Worm (Caenorhabditis elegans) whole organism, young adult: ENCODE data around the gene fbxa-83.

Experiments
- C17E4.6 ChIP-seq: fragments of 200-800 bp; sonication (Bioruptor generic); IDR thresholded peaks from 2 replicates; pipeline ENCODE4 v1.3.6; 2022; ENCODE audit warnings: missing genetic modification reagents, missing genetic modification characterization, missing compliant biosample characterization
- D2030.7 ChIP-seq: fragments of 200-800 bp; sonication (Bioruptor generic); IDR thresholded peaks from 2 replicates; pipeline ENCODE4 v1.3.6; 2022; ENCODE audit warnings: missing genetic modification reagents, missing genetic modification characterization, missing compliant biosample characterization
- F22D6.2 ChIP-seq: sonication (generic microtip); optimal IDR thresholded peaks from 2 replicates; lab custom pipeline; 2016; ENCODE audit warnings: mild to moderate bottlenecking, missing genetic modification characterization, missing compliant biosample characterization
- F57A8.1 ChIP-seq: fragments of 200-800 bp; sonication (Bioruptor generic); optimal IDR thresholded peaks from 2 replicates; lab custom pipeline; 2018; ENCODE audit warnings: mild to moderate bottlenecking, missing genetic modification characterization, moderate library complexity, missing compliant biosample characterization
- T07F8.4 ChIP-seq: sonication (generic microtip); optimal IDR thresholded peaks from 2 replicates; lab custom pipeline; 2016; ENCODE audit warnings: mild to moderate bottlenecking, missing genetic modification characterization, moderate library complexity, missing compliant biosample characterization
- Y53G8AR.9 ChIP-seq: fragments of 200-800 bp; sonication (Bioruptor generic); conservative IDR thresholded peaks from 2 replicates; pipeline ENCODE4 v1.3.6; 2022; ENCODE audit warnings: missing genetic modification reagents, missing genetic modification characterization, missing compliant biosample characterization
- Y56A3A.18 ChIP-seq: fragments of 200-800 bp; sonication (Bioruptor generic); IDR thresholded peaks from 2 replicates; pipeline ENCODE4 v1.3.6; 2022; ENCODE audit warnings: missing genetic modification reagents, missing genetic modification characterization, missing compliant biosample characterization
- Y79H2A.3 ChIP-seq: fragments of 200-800 bp; sonication (Bioruptor generic); conservative IDR thresholded peaks from 2 replicates; pipeline ENCODE4 v1.3.6; 2022; ENCODE audit warnings: missing genetic modification reagents, missing genetic modification characterization, missing compliant biosample characterization
- Y95B8A.8 ChIP-seq: fragments of 200-800 bp; sonication (Bioruptor generic); IDR thresholded peaks from 2 replicates; pipeline ENCODE4 v1.3.6; 2022; ENCODE audit warnings: missing genetic modification reagents, missing genetic modification characterization, missing compliant biosample characterization
- ama-1 ChIP-seq, 3 experiments: fragments of 150-350 bp in 1 of 3; sonication (generic microtip) in 2 of 3; optimal IDR thresholded peaks; 2 replicates each; lab custom pipeline; 2014 to 2018; ENCODE audit warnings: missing biosample characterization in 2 of 3, missing genetic modification characterization in 2 of 3, missing genetic modification reagents in 2 of 3
- aptf-2 ChIP-seq: fragments of 200-800 bp; sonication (Bioruptor generic); conservative IDR thresholded peaks from 2 replicates; pipeline ENCODE4 v1.3.6; 2022; ENCODE audit warnings: missing genetic modification reagents, missing genetic modification characterization, missing compliant biosample characterization
- attf-3 ChIP-seq: fragments of 200-800 bp; sonication (Bioruptor generic); conservative IDR thresholded peaks from 2 replicates; pipeline ENCODE4 v1.3.6; 2022; ENCODE audit warnings: missing genetic modification reagents, missing genetic modification characterization, missing compliant biosample characterization
- attf-6 ChIP-seq: fragments of 200-800 bp; sonication (Bioruptor generic); IDR thresholded peaks from 2 replicates; pipeline ENCODE4 v1.3.6; 2022; ENCODE audit warnings: missing genetic modification reagents, missing genetic modification characterization, missing compliant biosample characterization
- chd-7 ChIP-seq: sonication (generic microtip); optimal IDR thresholded peaks from 2 replicates; lab custom pipeline; 2016; ENCODE audit warnings: mild to moderate bottlenecking, missing genetic modification characterization, moderate library complexity, missing compliant biosample characterization
- dox-1 ChIP-seq: fragments of 200-800 bp; sonication (Bioruptor generic); IDR thresholded peaks from 2 replicates; pipeline ENCODE4 v1.3.6; 2022; ENCODE audit warnings: missing genetic modification reagents, missing genetic modification characterization, missing compliant biosample characterization
- egl-18 ChIP-seq: fragments of 200-800 bp; sonication (Bioruptor generic); IDR thresholded peaks from 2 replicates; pipeline ENCODE4 v1.3.6; 2022; ENCODE audit warnings: missing genetic modification reagents, missing genetic modification characterization, missing compliant biosample characterization
- ekl-4 ChIP-seq: fragments of 200-800 bp; sonication (Bioruptor generic); IDR thresholded peaks from 2 replicates; pipeline ENCODE4 v1.3.6; 2022; ENCODE audit warnings: missing genetic modification reagents, missing genetic modification characterization, missing compliant biosample characterization
- hmg-20 ChIP-seq: fragments of 200-800 bp; sonication (Bioruptor generic); IDR thresholded peaks from 2 replicates; pipeline ENCODE4 v1.3.6; 2022; ENCODE audit warnings: missing genetic modification reagents, missing genetic modification characterization, missing compliant biosample characterization
- lir-1 ChIP-seq: fragments of 200-800 bp; sonication (Bioruptor generic); conservative IDR thresholded peaks from 2 replicates; pipeline ENCODE4 v1.3.6; 2022; ENCODE audit warnings: missing genetic modification reagents, missing genetic modification characterization, missing compliant biosample characterization
- madf-6 ChIP-seq: fragments of 200-800 bp; sonication (Bioruptor generic); IDR thresholded peaks from 2 replicates; pipeline ENCODE4 v1.3.6; 2022; ENCODE audit warnings: missing genetic modification reagents, missing genetic modification characterization, missing compliant biosample characterization
- mes-4 ChIP-seq: sonication (generic microtip); optimal IDR thresholded peaks from 2 replicates; lab custom pipeline; 2016; ENCODE audit warnings: missing genotype, missing genetic modification characterization, missing compliant biosample characterization
- nhr-80 ChIP-seq: sonication (generic microtip); optimal IDR thresholded peaks from 2 replicates; lab custom pipeline; 2016; ENCODE audit warnings: missing genetic modification characterization, missing compliant biosample characterization
- rpc-1 ChIP-seq, 2 experiments: fragments of 150-350 bp in 1 of 2; sonication (generic microtip) in 1 of 2; optimal IDR thresholded peaks; 2 replicates each; lab custom pipeline; 2014 to 2018; ENCODE audit warnings: missing biosample characterization in 1 of 2, missing genetic modification characterization in 1 of 2, missing genetic modification reagents in 1 of 2, missing genotype in 1 of 2
- snpc-1.1 ChIP-seq: sonication (generic microtip); optimal IDR thresholded peaks from 2 replicates; lab custom pipeline; 2017; ENCODE audit warnings: missing genetic modification characterization, mild to moderate bottlenecking, missing compliant biosample characterization, antibody characterized with exemption, moderate library complexity, missing genotype, missing genetic modification reagents; ENCODE audit not compliant: insufficient read depth
- snpc-1.3 ChIP-seq: sonication (generic microtip); optimal IDR thresholded peaks from 2 replicates; lab custom pipeline; 2017; ENCODE audit warnings: missing genetic modification characterization, mild to moderate bottlenecking, missing compliant biosample characterization, antibody characterized with exemption, moderate library complexity, missing genotype, missing genetic modification reagents; ENCODE audit not compliant: insufficient read depth
- snpc-3.4 ChIP-seq: sonication (generic microtip); optimal IDR thresholded peaks from 2 replicates; lab custom pipeline; 2017; ENCODE audit warnings: missing genetic modification characterization, mild to moderate bottlenecking, missing compliant biosample characterization, antibody characterized with exemption, moderate library complexity, missing genotype, missing genetic modification reagents
- snpc-4 ChIP-seq, 5 experiments: fragments of 150-350 bp in 1 of 5; sonication (generic microtip) in 4 of 5; optimal IDR thresholded peaks; 2 replicates each; lab custom pipeline; 2014 to 2018; ENCODE audit warnings: missing genetic modification characterization in 5 of 5, missing biosample characterization in 3 of 5, antibody characterized with exemption in 2 of 5, mild to moderate bottlenecking in 2 of 5, missing compliant biosample characterization in 2 of 5, missing genotype in 2 of 5, moderate library complexity in 2 of 5, missing genetic modification reagents in 1 of 5
- unc-62 ChIP-seq: fragments of 150-350 bp; optimal IDR thresholded peaks from 2 replicates; lab custom pipeline; 2014; ENCODE audit warnings: missing biosample characterization, missing genetic modification reagents, missing genetic modification characterization
- zfh-2 ChIP-seq: fragments of 200-800 bp; sonication (Bioruptor generic); conservative IDR thresholded peaks from 2 replicates; pipeline ENCODE4 v1.3.6; 2022; ENCODE audit warnings: missing genetic modification reagents, missing genetic modification characterization, missing compliant biosample characterization
- ztf-26 ChIP-seq: sonication (generic microtip); optimal IDR thresholded peaks from 2 replicates; lab custom pipeline; 2017; ENCODE audit warnings: missing genetic modification characterization, missing compliant biosample characterization

fbxa-83 gene

DNA sequence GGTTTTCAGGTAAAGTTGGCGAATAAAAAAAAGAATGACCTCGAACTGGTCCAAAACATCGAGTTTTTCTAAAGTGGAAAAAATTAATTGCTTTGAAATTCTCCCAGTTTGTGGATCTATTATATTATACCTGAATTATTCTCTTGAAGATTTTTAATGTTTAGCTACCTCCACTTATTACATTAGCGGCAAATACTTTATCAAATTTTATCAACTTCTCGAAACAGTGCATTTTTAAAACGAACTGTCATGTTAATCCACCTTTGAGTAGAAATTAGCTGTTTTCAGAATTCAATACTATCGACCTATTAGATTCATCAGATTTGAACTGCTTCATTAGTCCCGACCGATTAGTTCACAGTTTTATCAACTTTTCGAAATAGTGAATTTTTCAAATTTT, 8.1 kb downstream of the fbxa-83 start:
- no peak for TF ChIP-seq snpc-4 (GFP tag; optimal IDR thresholded peaks at IDR 0.05; lab: Kevin White, UChicago)
- TF ChIP-seq snpc-4 (tag; optimal IDR thresholded peaks at IDR 0.05; lab: Kevin White, UChicago) = peak in 2 of 4 experiments; percentile 24 to 69
- no peak for TF ChIP-seq hmg-20
- TF ChIP-seq zfh-2 (GFP tag; lab: Robert Waterston, UW) = no peak
- TF ChIP-seq egl-18 (GFP tag; lab: Robert Waterston, UW) = no peak
- no peak for TF ChIP-seq unc-62 (GFP tag; lab: Kevin White, UChicago)
- peak; percentile 62; the same call in 1 of the 2 replicates for TF ChIP-seq attf-6 (GFP tag; lab: Robert Waterston, UW)
- TF ChIP-seq T07F8.4 (tag; lab: Kevin White, UChicago) = no peak
- TF ChIP-seq F57A8.1 (GFP tag; lab: Kevin White, UChicago) = no peak
- TF ChIP-seq Y95B8A.8 (GFP tag; lab: Robert Waterston, UW) = no peak
- TF ChIP-seq ama-1 (optimal IDR thresholded peaks at IDR 0.05; lab: Kevin White, UChicago) = no peak
- no peak for TF ChIP-seq ama-1 (GFP tag; optimal IDR thresholded peaks at IDR 0.05; lab: Kevin White, UChicago)
- no peak for TF ChIP-seq ekl-4 (GFP tag; lab: Robert Waterston, UW)
- no peak for TF ChIP-seq Y56A3A.18 (GFP tag; lab: Robert Waterston, UW)

DNA sequence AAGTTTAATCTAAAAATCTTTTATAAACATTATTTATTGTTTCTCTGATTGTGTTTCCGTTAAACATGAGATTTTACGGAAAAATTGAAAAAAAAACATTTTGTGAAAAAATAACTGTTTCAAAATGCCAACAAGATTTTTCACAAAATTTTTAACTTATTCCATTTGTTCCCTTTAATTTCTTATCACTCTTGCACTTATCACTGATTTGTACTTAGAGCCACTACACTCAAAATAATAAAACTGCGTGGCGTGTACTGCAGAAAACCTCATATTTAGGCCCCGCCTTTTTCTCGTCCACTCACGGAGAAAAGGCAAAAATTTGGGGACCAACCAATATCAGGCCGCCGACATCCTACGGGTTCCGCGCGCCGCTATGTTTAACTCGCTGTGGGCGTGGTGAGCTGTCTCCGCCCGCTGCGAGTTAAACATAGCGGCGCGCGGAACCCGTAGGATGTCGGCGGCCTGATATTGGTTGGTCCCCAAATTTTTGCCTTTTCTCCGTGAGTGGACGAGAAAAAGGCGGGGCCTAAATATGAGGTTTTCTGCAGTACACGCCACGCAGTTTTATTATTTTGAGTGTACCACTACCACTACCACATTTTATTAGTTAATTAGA, 18.7 kb downstream of the fbxa-83 start:
- peak; percentile 85 for TF ChIP-seq attf-6 (GFP tag; lab: Robert Waterston, UW)
- peak; percentile 66 for TF ChIP-seq snpc-1.1 (tag; lab: Kevin White, UChicago)
- peak; percentile 55 for TF ChIP-seq snpc-4 (GFP tag; optimal IDR thresholded peaks at IDR 0.05; lab: Kevin White, UChicago)
- peak; percentile 70 to 95 (median 78) for TF ChIP-seq snpc-4 (tag; optimal IDR thresholded peaks at IDR 0.05; lab: Kevin White, UChicago)

- no peak for TF ChIP-seq chd-7
- no peak for TF ChIP-seq ztf-26
- TF ChIP-seq snpc-4 (GFP tag; optimal IDR thresholded peaks at IDR 0.05; lab: Kevin White, UChicago) = no peak
- peak in 2 of 4 experiments; percentile 41 to 49 for TF ChIP-seq snpc-4 (tag; optimal IDR thresholded peaks at IDR 0.05; lab: Kevin White, UChicago)
- TF ChIP-seq D2030.7 (GFP tag; lab: Robert Waterston, UW) = no peak
- TF ChIP-seq aptf-2 (GFP tag; lab: Robert Waterston, UW) = no peak
- TF ChIP-seq C17E4.6 = no peak
Observed at ce11 chrIV:14305813-14306212, 20.4 kb downstream of the fbxa-83 start.

DNA sequence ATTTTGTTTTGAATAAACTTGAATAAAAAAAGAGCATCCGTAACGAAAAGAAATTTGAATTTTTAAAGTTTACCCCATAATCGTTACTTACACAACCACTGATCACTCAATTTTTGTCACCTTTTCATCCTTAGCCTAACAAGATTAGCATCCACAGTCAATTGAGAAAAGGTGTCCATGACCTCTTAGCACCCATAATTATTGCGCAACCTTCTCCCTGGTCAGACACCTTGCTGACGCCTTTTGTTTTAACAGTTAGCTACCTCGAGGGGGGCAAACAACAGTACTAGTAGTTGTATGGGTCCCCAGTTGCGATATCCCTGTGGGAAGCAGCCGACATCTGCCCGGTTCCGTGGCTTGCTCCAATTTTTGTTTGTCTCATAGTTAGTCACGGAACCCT, 29.1 kb downstream of the fbxa-83 start:
- TF ChIP-seq nhr-80 = no peak
- TF ChIP-seq snpc-1.3 = no peak
- no peak for TF ChIP-seq Y53G8AR.9 (GFP tag; lab: Robert Waterston, UW)
- TF ChIP-seq Y79H2A.3 = no peak
- no peak for TF ChIP-seq lir-1 (GFP tag; lab: Robert Waterston, UW)
- no peak for TF ChIP-seq mes-4 (tag; lab: Kevin White, UChicago)
- TF ChIP-seq rpc-1 (optimal IDR thresholded peaks at IDR 0.05; lab: Kevin White, UChicago) = no peak
- no peak for TF ChIP-seq rpc-1 (tag; optimal IDR thresholded peaks at IDR 0.05; lab: Kevin White, UChicago)
- no peak for TF ChIP-seq aptf-2 (GFP tag; lab: Robert Waterston, UW)
- no peak for TF ChIP-seq F22D6.2 (tag; lab: Kevin White, UChicago)
- no peak for TF ChIP-seq snpc-3.4
- TF ChIP-seq madf-6 (GFP tag; lab: Robert Waterston, UW) = no peak
- no peak for TF ChIP-seq dox-1 (GFP tag; lab: Robert Waterston, UW)
- TF ChIP-seq attf-3 (GFP tag; lab: Robert Waterston, UW) = no peak
